Fruit fly (Drosophila melanogaster) whole organism: ENCODE data around the gene FoxK.

Experiments used
- CG8478 ChIP-seq: fragments of >200 bp; optimal IDR thresholded peaks from 2 replicates; lab custom pipeline; 2018; ENCODE audit warnings: inconsistent platforms
- Dll ChIP-seq: fragments of >200 bp; optimal IDR thresholded peaks from 2 replicates; lab custom pipeline; 2017
- psq ChIP-seq: fragments of >200 bp; optimal IDR thresholded peaks from 2 replicates; lab custom pipeline; 2017
- usp ChIP-seq: fragments of >200 bp; optimal IDR thresholded peaks from 2 replicates; lab custom pipeline; 2017; ENCODE audit warnings: missing biosample characterization, missing genetic modification characterization, mixed read lengths

- TF ChIP-seq CG8478 (lab: Kevin White, UChicago): no peak
- TF ChIP-seq usp (GFP tag; lab: Kevin White, UChicago): no peak
- TF ChIP-seq psq (lab: Kevin White, UChicago): no peak
- no peak for TF ChIP-seq Dll (lab: Kevin White, UChicago)
These were observed 27.5 kb downstream of the FoxK start, which contains the start of gene JIL-1 for dm6 chr3L:11093046-11093520.
